Fruit fly (Drosophila melanogaster) whole organism: ENCODE data around the gene Cyp4ac1.

Experiments
- CG8478 ChIP-seq: fragments of >200 bp; optimal IDR thresholded peaks from 2 replicates; lab custom pipeline; 2018; ENCODE audit warnings: inconsistent platforms
- Dll ChIP-seq: fragments of >200 bp; optimal IDR thresholded peaks from 2 replicates; lab custom pipeline; 2017
- EcR ChIP-seq, 2 experiments: fragments of >200 bp; optimal IDR thresholded peaks; 2 replicates each; lab custom pipeline; 2017; ENCODE audit warnings: missing biosample characterization in 2 of 2, missing genetic modification characterization in 2 of 2, missing genetic modification reagents in 2 of 2
- pan ChIP-seq: fragments of >200 bp; optimal IDR thresholded peaks from 2 replicates; lab custom pipeline; 2017
- psq ChIP-seq: fragments of >200 bp; optimal IDR thresholded peaks from 2 replicates; lab custom pipeline; 2017
- usp ChIP-seq: fragments of >200 bp; optimal IDR thresholded peaks from 2 replicates; lab custom pipeline; 2017; ENCODE audit warnings: missing biosample characterization, missing genetic modification characterization, mixed read lengths

Gene Cyp4ac1

dm6 chr2L:5230772-5231171, 33.0 kb upstream of the Cyp4ac1 start:
- no peak for TF ChIP-seq EcR (GFP tag; optimal IDR thresholded peaks at IDR 0.05; lab: Kevin White, UChicago)
- no peak for TF ChIP-seq pan (lab: Kevin White, UChicago)
- no peak for TF ChIP-seq CG8478 (lab: Kevin White, UChicago)
- no peak for TF ChIP-seq usp (GFP tag; lab: Kevin White, UChicago)
- no peak for TF ChIP-seq psq (lab: Kevin White, UChicago)
- TF ChIP-seq Dll (lab: Kevin White, UChicago): no peak

- TF ChIP-seq usp (GFP tag; lab: Kevin White, UChicago) (no peak), CG8478 (lab: Kevin White, UChicago) (no peak), Dll (lab: Kevin White, UChicago) (no peak), psq (lab: Kevin White, UChicago) (no peak), EcR (GFP tag; optimal IDR thresholded peaks at IDR 0.05; lab: Kevin White, UChicago) (no peak), pan (lab: Kevin White, UChicago) (no peak)
Observed at dm6 chr2L:5231437-5231836, 32.4 kb upstream of the Cyp4ac1 start.

- TF ChIP-seq pan (lab: Kevin White, UChicago): no peak
- no peak for TF ChIP-seq usp (GFP tag; lab: Kevin White, UChicago)
- no peak for TF ChIP-seq CG8478 (lab: Kevin White, UChicago)
- TF ChIP-seq Dll (lab: Kevin White, UChicago): no peak
- TF ChIP-seq psq (lab: Kevin White, UChicago): no peak
- TF ChIP-seq EcR (GFP tag; optimal IDR thresholded peaks at IDR 0.05; lab: Kevin White, UChicago): no peak
Observed at dm6 chr2L:5232175-5232574, 31.6 kb upstream of the Cyp4ac1 start.

DNA sequence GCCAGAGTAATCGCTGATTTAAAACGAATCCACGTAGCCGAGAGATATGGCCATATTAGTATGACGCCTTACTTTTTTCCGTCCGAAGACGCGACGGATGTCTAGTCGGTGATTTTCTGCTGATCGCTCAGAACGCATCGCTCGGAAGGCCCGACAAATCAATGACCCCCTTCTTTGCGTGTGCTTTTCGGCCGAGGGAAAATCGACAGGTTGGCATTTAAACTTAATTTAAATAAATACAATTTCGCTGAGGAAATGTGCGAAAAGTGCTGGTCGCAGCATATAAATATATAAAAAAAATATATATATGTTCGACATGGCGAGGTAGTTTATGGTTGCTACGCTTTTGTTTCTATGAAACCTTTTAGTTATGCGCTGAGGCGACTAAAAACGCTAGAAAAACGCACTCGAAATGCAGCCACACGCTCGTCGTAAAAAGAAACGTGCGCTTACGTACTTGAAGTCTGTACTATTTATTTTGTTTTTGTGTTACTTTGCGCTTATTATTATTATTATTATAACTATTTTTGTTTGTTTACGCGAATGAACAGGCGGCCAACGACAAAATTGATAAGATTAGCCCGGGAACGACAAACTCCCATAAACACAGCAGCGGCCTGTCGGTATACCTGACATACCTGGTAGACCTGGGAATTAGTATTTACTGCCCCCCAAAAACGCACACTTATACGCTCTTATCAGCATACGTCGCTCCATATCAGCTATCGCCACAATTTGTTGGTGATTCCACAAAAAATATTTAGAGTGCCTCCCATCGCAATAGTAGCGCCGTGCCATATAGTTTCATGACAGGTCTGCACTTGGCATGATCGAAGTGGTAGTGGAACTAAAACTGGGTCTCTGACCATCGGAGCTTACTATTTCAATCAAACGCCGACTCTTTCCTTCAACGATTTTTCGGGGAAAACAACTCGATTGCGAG, 30.6 kb upstream of the Cyp4ac1 start:
- TF ChIP-seq psq (lab: Kevin White, UChicago) (no peak), CG8478 (lab: Kevin White, UChicago) (no peak), Dll (lab: Kevin White, UChicago) (no peak), usp (GFP tag; lab: Kevin White, UChicago) (no peak), EcR (GFP tag; optimal IDR thresholded peaks at IDR 0.05; lab: Kevin White, UChicago) (no peak), pan (lab: Kevin White, UChicago) (no peak)

dm6 chr2L:5234714-5235298, 29.0 kb upstream of the Cyp4ac1 start:
- TF ChIP-seq usp (GFP tag; lab: Kevin White, UChicago) (no peak), Dll (lab: Kevin White, UChicago) (no peak), psq (lab: Kevin White, UChicago) (no peak), pan (lab: Kevin White, UChicago) (no peak), EcR (GFP tag; optimal IDR thresholded peaks at IDR 0.05; lab: Kevin White, UChicago) (no peak), CG8478 (lab: Kevin White, UChicago) (no peak)

DNA sequence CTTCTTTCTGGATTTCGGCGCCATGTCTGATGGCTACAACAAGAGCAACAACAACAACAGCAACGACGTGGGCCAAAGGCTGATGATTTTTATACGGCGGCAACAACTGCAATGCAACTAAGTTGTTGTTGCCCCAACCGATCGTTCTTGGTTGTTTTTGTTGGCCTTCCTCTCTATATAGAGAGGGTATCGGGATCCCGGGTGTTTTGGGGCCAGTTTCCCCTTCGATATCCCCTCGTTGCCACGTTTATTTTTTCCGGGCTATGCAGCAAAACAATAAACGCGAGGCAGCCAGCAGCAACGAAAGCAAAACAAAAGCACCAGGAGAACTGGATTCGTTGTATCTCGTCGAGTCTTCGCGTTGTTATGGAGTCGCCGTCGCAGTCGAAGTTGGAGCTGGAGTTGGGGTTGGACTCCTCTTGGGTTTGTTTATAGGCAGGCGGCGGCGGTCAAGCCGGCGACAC, 27.4 kb upstream of the Cyp4ac1 start:
- no peak for TF ChIP-seq usp (GFP tag; lab: Kevin White, UChicago)
- no peak for TF ChIP-seq pan (lab: Kevin White, UChicago)
- no peak for TF ChIP-seq psq (lab: Kevin White, UChicago)
- no peak for TF ChIP-seq CG8478 (lab: Kevin White, UChicago)
- no peak for TF ChIP-seq EcR (GFP tag; optimal IDR thresholded peaks at IDR 0.05; lab: Kevin White, UChicago)
- TF ChIP-seq Dll (lab: Kevin White, UChicago): no peak

DNA sequence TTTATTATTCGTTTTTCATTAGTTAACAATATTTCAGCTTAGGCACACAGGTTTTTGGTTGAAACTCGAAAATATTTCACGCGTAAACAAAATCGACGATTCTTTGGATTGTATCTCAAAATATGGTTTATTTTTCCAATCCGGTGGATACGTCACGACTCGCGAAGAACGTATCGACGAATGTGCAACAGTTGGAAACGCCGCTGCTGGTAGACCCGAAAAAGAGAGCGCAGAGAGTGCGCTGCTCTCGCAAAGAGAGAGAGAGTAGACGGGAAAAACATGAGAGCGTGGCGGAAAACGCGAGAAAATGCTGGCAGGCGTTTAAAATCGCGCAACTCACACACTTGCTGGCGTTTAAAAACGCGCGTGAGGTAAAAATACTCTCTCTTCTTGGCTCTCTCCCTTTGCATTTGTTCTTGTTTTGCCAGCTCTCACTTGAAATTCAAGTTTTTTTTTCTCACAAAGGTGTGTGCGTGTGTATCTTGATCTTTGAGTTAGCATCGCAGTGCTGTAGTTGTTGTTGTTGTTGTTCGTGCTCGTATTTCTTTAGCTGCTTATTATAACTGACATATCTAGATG, 26.5 kb upstream of the Cyp4ac1 start:
- TF ChIP-seq pan (lab: Kevin White, UChicago) (no peak), Dll (lab: Kevin White, UChicago) (peak; percentile 99), EcR (GFP tag; optimal IDR thresholded peaks at IDR 0.05; lab: Kevin White, UChicago) (no peak), usp (GFP tag; lab: Kevin White, UChicago) (no peak), CG8478 (lab: Kevin White, UChicago) (no peak), psq (lab: Kevin White, UChicago) (no peak)

DNA sequence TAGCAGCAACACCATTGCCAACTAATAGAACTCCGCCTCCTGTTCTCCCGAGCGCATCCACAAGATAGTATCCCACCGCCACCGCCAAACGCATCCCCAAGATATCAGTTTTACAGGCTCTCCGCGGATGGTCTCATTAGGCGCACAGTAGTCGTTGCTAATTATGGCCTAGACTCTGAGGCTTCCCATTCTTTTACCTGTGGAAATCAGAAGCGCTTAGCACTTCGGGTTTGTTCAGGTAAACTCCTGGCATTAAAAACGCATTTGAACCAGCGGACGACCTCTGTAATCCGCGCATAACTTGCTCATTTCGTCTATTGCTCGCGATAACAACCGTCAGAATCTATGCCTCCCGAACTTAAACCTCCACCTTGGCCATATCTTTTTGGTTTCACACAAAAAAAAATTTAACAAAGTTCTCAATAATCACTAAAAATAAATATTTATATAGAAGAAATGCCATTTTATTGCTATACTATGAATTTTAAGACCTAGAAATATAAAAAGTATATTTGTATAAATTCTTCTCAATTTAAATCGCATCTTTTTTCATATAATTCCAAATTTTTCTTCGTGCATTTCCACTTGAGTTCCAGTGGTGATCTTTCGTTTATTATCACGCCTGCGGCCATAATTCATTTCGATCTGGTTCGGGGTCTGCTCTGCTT, 25.8 kb upstream of the Cyp4ac1 start:
- no peak for TF ChIP-seq usp (GFP tag; lab: Kevin White, UChicago)
- TF ChIP-seq psq (lab: Kevin White, UChicago): no peak
- no peak for TF ChIP-seq pan (lab: Kevin White, UChicago)
- TF ChIP-seq CG8478 (lab: Kevin White, UChicago): no peak

- TF ChIP-seq pan (lab: Kevin White, UChicago) (no peak), CG8478 (lab: Kevin White, UChicago) (no peak), psq (lab: Kevin White, UChicago) (no peak), EcR (GFP tag; optimal IDR thresholded peaks at IDR 0.05; lab: Kevin White, UChicago) (no peak), usp (GFP tag; lab: Kevin White, UChicago) (no peak), Dll (lab: Kevin White, UChicago) (no peak)
Observed at dm6 chr2L:5238567-5238925, 25.3 kb upstream of the Cyp4ac1 start.
